Worm (Caenorhabditis elegans): ENCODE data around the gene abu-4.

Gene abu-4

DNA sequence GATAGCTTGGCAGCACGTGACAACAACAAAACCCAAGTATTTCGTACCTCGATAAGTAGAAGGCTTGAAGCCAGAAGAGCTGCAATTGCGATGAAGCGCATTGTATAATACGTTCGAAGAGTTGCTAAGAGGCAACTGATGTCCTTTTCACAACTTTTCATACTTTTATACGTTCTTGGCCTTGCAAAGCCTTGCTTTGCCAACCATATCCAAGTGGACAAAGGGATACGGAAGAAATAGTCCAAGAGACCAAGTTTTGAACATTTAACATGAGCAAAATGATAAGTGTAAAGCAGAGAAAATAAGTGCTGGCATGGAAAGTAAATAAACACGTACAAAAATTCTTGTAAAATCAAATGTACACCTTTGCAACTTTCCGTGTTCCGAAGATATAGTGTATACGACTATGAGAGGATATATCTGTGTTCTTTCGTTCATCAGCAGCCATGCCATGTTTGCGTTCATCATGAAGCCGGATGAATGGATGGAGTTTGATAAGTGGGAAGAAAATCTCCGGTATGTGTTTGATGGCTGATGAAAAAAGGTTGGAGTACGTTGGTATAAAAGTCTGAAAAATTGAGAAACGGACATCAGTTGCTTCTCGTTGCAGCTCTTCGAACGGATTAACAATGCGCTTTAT is at the start of gene abu-4, which contains the start of gene Y5H2A.4:
abu-4 (plus strand) TSS at position 590 of the 640 bp plus-strand sequence.
Y5H2A.4 (minus strand) TSS at position 101 of the 640 bp plus-strand sequence.
- TF ChIP-seq F37D6.2 (tag; optimal IDR thresholded peaks at IDR 0.05): no peak
- no peak for TF ChIP-seq ztf-7 (tag; optimal IDR thresholded peaks at IDR 0.05)
- no peak for TF ChIP-seq T26A8.4 (GFP tag; IDR thresholded peaks at IDR 0.05)
- no peak for TF ChIP-seq aly-2 (tag; optimal IDR thresholded peaks at IDR 0.05)
- TF ChIP-seq unc-62 (GFP tag; optimal IDR thresholded peaks at IDR 0.05 in 1 of 2): peak in 1 of 2 experiments; percentile 86
- TF ChIP-seq unc-62 (tag; optimal IDR thresholded peaks at IDR 0.05): no peak
- no peak for TF ChIP-seq lin-15B (tag; optimal IDR thresholded peaks at IDR 0.05)
- no peak for TF ChIP-seq egl-43 (GFP tag; IDR thresholded peaks at IDR 0.05)
- no peak for TF ChIP-seq ama-1 (optimal IDR thresholded peaks at IDR 0.05)

- TF ChIP-seq vab-7 (GFP tag; IDR thresholded peaks at IDR 0.05): no peak
- TF ChIP-seq lin-39 (tag; optimal IDR thresholded peaks at IDR 0.05): no peak
- no peak for TF ChIP-seq lin-1 (GFP tag; IDR thresholded peaks at IDR 0.05)
- no peak for TF ChIP-seq madf-9 (GFP tag; conservative IDR thresholded peaks at IDR 0.05)
- no peak for TF ChIP-seq lin-29 (GFP tag; IDR thresholded peaks at IDR 0.05)
- no peak for TF ChIP-seq hmg-1.1 (GFP tag; IDR thresholded peaks at IDR 0.05)
- TF ChIP-seq duxl-1 (tag; optimal IDR thresholded peaks at IDR 0.05; ENCODE audit: poor library complexity): no peak
- no peak for TF ChIP-seq ceh-62 (tag; optimal IDR thresholded peaks at IDR 0.05)
- no peak for TF ChIP-seq zfp-3 (GFP tag; conservative IDR thresholded peaks at IDR 0.05)
- TF ChIP-seq F26F4.8 (GFP tag; conservative IDR thresholded peaks at IDR 0.05): no peak
- TF ChIP-seq nhr-28 (tag; optimal IDR thresholded peaks at IDR 0.05): no peak
- no peak for TF ChIP-seq hlh-11 (tag; optimal IDR thresholded peaks at IDR 0.05)
- TF ChIP-seq dmd-9 (GFP tag; IDR thresholded peaks at IDR 0.05): no peak
- no peak for TF ChIP-seq lin-15B (tag; optimal IDR thresholded peaks at IDR 0.05)
- TF ChIP-seq T20F7.1 (GFP tag; optimal IDR thresholded peaks at IDR 0.05): no peak
- TF ChIP-seq gei-8 (GFP tag; optimal IDR thresholded peaks at IDR 0.05): no peak
- no peak for TF ChIP-seq lir-3 (tag; optimal IDR thresholded peaks at IDR 0.05)
These were observed 49.5 kb upstream of the abu-4 start, which contains the start of gene nhr-103 for ce11 chrV:2225130-2225529. TSS of gene nhr-103 (plus strand) at chrV:2225430.

ce11 chrV:2226903-2227302 is 47.7 kb upstream of the abu-4 start, which contains the start of gene nhr-18:
TSS of gene nhr-18 (plus strand) at chrV:2227203.
- TF ChIP-seq dpl-1 (GFP tag; optimal IDR thresholded peaks at IDR 0.05): no peak
- no peak for TF ChIP-seq daf-19 (GFP tag; conservative IDR thresholded peaks at IDR 0.05)
- TF ChIP-seq nhr-10 (tag; optimal IDR thresholded peaks at IDR 0.05): no peak
- no peak for TF ChIP-seq gei-8 (GFP tag; optimal IDR thresholded peaks at IDR 0.05)
- TF ChIP-seq ztf-11 (tag; optimal IDR thresholded peaks at IDR 0.05): no peak
- no peak for TF ChIP-seq lin-15B (tag; optimal IDR thresholded peaks at IDR 0.05)
- no peak for TF ChIP-seq duxl-1 (tag; optimal IDR thresholded peaks at IDR 0.05; ENCODE audit: poor library complexity)

DNA sequence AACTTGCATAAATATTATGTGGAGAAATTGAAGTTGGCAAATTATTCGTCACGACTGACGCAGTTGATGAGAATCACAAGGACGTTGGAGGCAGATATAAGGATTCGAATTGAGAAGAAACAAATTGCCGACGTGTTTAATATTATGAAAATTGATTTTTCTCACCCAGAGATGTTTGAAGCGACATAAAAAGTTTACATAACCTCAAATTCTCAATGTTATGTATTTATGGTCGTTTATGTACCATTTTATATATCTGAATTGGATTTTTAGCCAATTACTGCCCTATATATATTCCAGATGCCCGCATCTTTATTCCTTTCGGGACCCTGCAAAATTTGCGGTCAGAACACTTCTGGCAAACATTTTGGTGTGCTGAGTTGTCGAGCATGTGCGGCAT is 45.9 kb upstream of the abu-4 start, which contains the start of gene nhr-126:
nhr-126 (plus strand) TSS at position 301 of the 400 bp plus-strand sequence.
- TF ChIP-seq tag-97 (GFP tag; IDR thresholded peaks at IDR 0.05) (no peak), ceh-20 (GFP tag; IDR thresholded peaks at IDR 0.05) (no peak), F26F4.8 (GFP tag; conservative IDR thresholded peaks at IDR 0.05) (no peak), zfp-3 (GFP tag; conservative IDR thresholded peaks at IDR 0.05) (no peak), daf-12 (tag; optimal IDR thresholded peaks at IDR 0.05) (no peak), dmd-9 (GFP tag; IDR thresholded peaks at IDR 0.05) (no peak), lin-29 (GFP tag; IDR thresholded peaks at IDR 0.05) (no peak), mep-1 (tag; optimal IDR thresholded peaks at IDR 0.05) (no peak), madf-9 (GFP tag; conservative IDR thresholded peaks at IDR 0.05) (no peak), Y75B8A.6 (GFP tag; IDR thresholded peaks at IDR 0.05) (no peak), ztf-11 (tag; optimal IDR thresholded peaks at IDR 0.05) (no peak), Y5F2A.4 (GFP tag; optimal IDR thresholded peaks at IDR 0.05) (no peak), fkh-10 (GFP tag; optimal IDR thresholded peaks at IDR 0.05) (no peak), F49E8.2 (tag; optimal IDR thresholded peaks at IDR 0.05; ENCODE audit: borderline replicate concordance) (no peak)

Measured in whole organism, L4 larva.